Fruit fly (Drosophila melanogaster) whole organism, adult: ENCODE measurements around the gene Dif.

Experiments used
- CG11617 ChIP-seq: fragments of 200-800 bp; sonication (Bioruptor generic); optimal IDR thresholded peaks from 2 replicates; lab custom pipeline; 2017; ENCODE audit warnings: mild to moderate bottlenecking, missing biosample characterization, missing genetic modification reagents, missing genetic modification characterization
- CG12768 ChIP-seq: fragments of 200-800 bp; sonication (Bioruptor generic); optimal IDR thresholded peaks from 2 replicates; lab custom pipeline; 2017; ENCODE audit warnings: missing biosample characterization, missing genetic modification characterization, mild to moderate bottlenecking, moderate library complexity, missing genetic modification reagents
- CG14711 ChIP-seq: fragments of 200-800 bp; sonication (Bioruptor generic); optimal IDR thresholded peaks from 2 replicates; lab custom pipeline; 2018; ENCODE audit warnings: missing biosample characterization, mild to moderate bottlenecking, missing genetic modification characterization, moderate library complexity
- CG1620 ChIP-seq: fragments of 200-800 bp; sonication (Bioruptor generic); optimal IDR thresholded peaks from 2 replicates; lab custom pipeline; 2016; ENCODE audit warnings: missing biosample characterization, missing genetic modification characterization
- CG33017 ChIP-seq: fragments of 200-800 bp; sonication (Bioruptor generic); optimal IDR thresholded peaks from 2 replicates; lab custom pipeline; 2018; ENCODE audit warnings: missing biosample characterization, mild to moderate bottlenecking, missing genetic modification characterization, moderate library complexity
- CG5204 ChIP-seq: fragments of 200-800 bp; sonication (Bioruptor generic); optimal IDR thresholded peaks from 2 replicates; lab custom pipeline; 2016; ENCODE audit warnings: missing biosample characterization, missing genetic modification characterization
- CG7045 ChIP-seq: fragments of 200-800 bp; sonication (Bioruptor generic); optimal IDR thresholded peaks from 2 replicates; lab custom pipeline; 2017; ENCODE audit warnings: missing biosample characterization, mild to moderate bottlenecking, missing genetic modification characterization
- CG7101 ChIP-seq: fragments of 200-800 bp; sonication (Bioruptor generic); optimal IDR thresholded peaks from 2 replicates; lab custom pipeline; 2018; ENCODE audit warnings: missing biosample characterization, mild to moderate bottlenecking, missing genetic modification characterization, moderate library complexity
- Clk ChIP-seq: fragments of 200-800 bp; sonication (Bioruptor generic); optimal IDR thresholded peaks from 2 replicates; lab custom pipeline; 2017; ENCODE audit warnings: missing biosample characterization, missing genetic modification characterization
- Crg-1 ChIP-seq: fragments of 200-800 bp; sonication (Bioruptor generic); optimal IDR thresholded peaks from 2 replicates; lab custom pipeline; 2016; ENCODE audit warnings: missing biosample characterization, missing genetic modification characterization
- Hr96 ChIP-seq: fragments of 200-800 bp; sonication (Bioruptor generic); optimal IDR thresholded peaks from 2 replicates; lab custom pipeline; 2016; ENCODE audit warnings: missing biosample characterization, missing genetic modification characterization
- Mnt ChIP-seq: fragments of 200-800 bp; sonication (Bioruptor generic); optimal IDR thresholded peaks from 2 replicates; lab custom pipeline; 2016; ENCODE audit warnings: missing biosample characterization, mild to moderate bottlenecking, missing genetic modification characterization
- bab1 ChIP-seq: fragments of 200-800 bp; sonication (Bioruptor generic); optimal IDR thresholded peaks from 3 replicates; lab custom pipeline; 2019; ENCODE audit warnings: missing biosample characterization, mild to moderate bottlenecking, missing genetic modification characterization, moderate library complexity
- cic ChIP-seq: fragments of 200-800 bp; sonication (Bioruptor generic); optimal IDR thresholded peaks from 2 replicates; lab custom pipeline; 2017; ENCODE audit warnings: missing biosample characterization, mild to moderate bottlenecking, missing genetic modification characterization, moderate library complexity
- cnc ChIP-seq, 2 experiments: fragments of >200 bp; optimal IDR thresholded peaks; 2 replicates each; lab custom pipeline; 2017
- kay ChIP-seq: fragments of 200-800 bp; sonication (Bioruptor generic); peaks from one replicate; lab custom pipeline; 2016; ENCODE audit warnings: missing biosample characterization, missing genetic modification characterization, borderline replicate concordance
- ovo ChIP-seq: fragments of 200-800 bp; sonication (Bioruptor generic); optimal IDR thresholded peaks from 2 replicates; lab custom pipeline; 2016; ENCODE audit warnings: missing biosample characterization, missing genetic modification characterization
- pad ChIP-seq: fragments of 200-800 bp; sonication (Bioruptor generic); optimal IDR thresholded peaks from 3 replicates; lab custom pipeline; 2017; ENCODE audit warnings: missing biosample characterization, missing genetic modification characterization, mild to moderate bottlenecking, moderate library complexity, missing genetic modification reagents
- tj ChIP-seq: fragments of 200-800 bp; sonication (Bioruptor generic); optimal IDR thresholded peaks from 3 replicates; lab custom pipeline; 2017; ENCODE audit warnings: missing biosample characterization, mild to moderate bottlenecking, missing genetic modification characterization, moderate library complexity
- toe ChIP-seq: fragments of 200-800 bp; sonication (Bioruptor generic); optimal IDR thresholded peaks from 2 replicates; lab custom pipeline; 2016; ENCODE audit warnings: missing biosample characterization, missing genetic modification characterization

Gene Dif

dm6 chr2L:17452624-17453023 lies 19.7 kb upstream of the Dif start, which contains the start of gene CG5050:
Gene CG5050, plus strand, starts transcription at chr2L:17452924.
- no peak for TF ChIP-seq ovo (GFP tag; lab: Kevin White, UChicago)
- no peak for TF ChIP-seq CG5204 (GFP tag; lab: Kevin White, UChicago)
- TF ChIP-seq CG33017 (tag; lab: Kevin White, UChicago): no peak
- TF ChIP-seq pad (GFP tag; lab: Kevin White, UChicago): no peak
- TF ChIP-seq CG1620 (GFP tag; lab: Kevin White, UChicago): no peak
- no peak for TF ChIP-seq kay (GFP tag; lab: Kevin White, UChicago)
- TF ChIP-seq tj (GFP tag; lab: Kevin White, UChicago): no peak
- no peak for TF ChIP-seq Hr96 (GFP tag; lab: Kevin White, UChicago)
- no peak for TF ChIP-seq CG7045
- no peak for TF ChIP-seq bab1 (GFP tag; lab: Kevin White, UChicago)
- TF ChIP-seq Clk (GFP tag; lab: Kevin White, UChicago): no peak
- no peak for TF ChIP-seq CG14711 (tag; lab: Kevin White, UChicago)
- no peak for TF ChIP-seq cic
- TF ChIP-seq CG12768 (GFP tag; lab: Kevin White, UChicago): no peak
- TF ChIP-seq Crg-1 (GFP tag; lab: Kevin White, UChicago): no peak
- no peak for TF ChIP-seq CG7101 (tag; lab: Kevin White, UChicago)
- TF ChIP-seq CG11617: no peak
- TF ChIP-seq cnc (optimal IDR thresholded peaks at IDR 0.05; lab: Kevin White, UChicago): no peak
- no peak for TF ChIP-seq Mnt

DNA sequence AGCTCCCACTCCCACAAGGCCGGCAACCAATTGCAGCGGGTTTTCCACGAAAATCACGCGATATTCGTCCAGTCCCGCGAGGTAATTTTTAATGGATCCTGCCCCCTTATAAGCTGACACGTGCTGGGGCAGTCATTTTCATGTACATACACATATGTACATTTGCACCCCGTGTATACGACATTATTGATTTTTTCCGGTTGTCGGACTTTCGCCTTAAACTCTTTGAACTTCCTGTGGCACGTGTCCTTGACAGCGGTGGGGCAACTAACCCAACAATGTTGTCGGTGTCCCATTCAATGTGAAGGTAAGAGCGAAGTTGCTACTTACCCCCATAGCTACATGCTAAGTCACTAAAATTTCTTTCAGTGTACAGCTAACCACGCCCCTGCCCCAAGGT lies 19.1 kb upstream of the Dif start:
- TF ChIP-seq tj (GFP tag; lab: Kevin White, UChicago) (no peak), Clk (GFP tag; lab: Kevin White, UChicago) (no peak), CG11617 (no peak), CG14711 (tag; lab: Kevin White, UChicago) (no peak), Mnt (no peak), toe (GFP tag; lab: Kevin White, UChicago) (no peak), pad (GFP tag; lab: Kevin White, UChicago) (no peak), CG1620 (GFP tag; lab: Kevin White, UChicago) (no peak), cic (no peak), Hr96 (GFP tag; lab: Kevin White, UChicago) (no peak), ovo (GFP tag; lab: Kevin White, UChicago) (no peak), cnc (optimal IDR thresholded peaks at IDR 0.05; lab: Kevin White, UChicago) (no peak), CG7045 (no peak), CG7101 (tag; lab: Kevin White, UChicago) (no peak), bab1 (GFP tag; lab: Kevin White, UChicago) (no peak), CG33017 (tag; lab: Kevin White, UChicago) (no peak), CG12768 (GFP tag; lab: Kevin White, UChicago) (no peak), CG5204 (GFP tag; lab: Kevin White, UChicago) (no peak), kay (GFP tag; lab: Kevin White, UChicago) (no peak), Crg-1 (GFP tag; lab: Kevin White, UChicago) (no peak)

dm6 chr2L:17450505-17451415 lies 17.8 kb upstream of the Dif start:
- TF ChIP-seq CG1620 (GFP tag; lab: Kevin White, UChicago) (no peak), CG11617 (peak; percentile 75), Clk (GFP tag; lab: Kevin White, UChicago) (no peak), toe (GFP tag; lab: Kevin White, UChicago) (peak; percentile 33), Mnt (peak; percentile 19), cnc (optimal IDR thresholded peaks at IDR 0.05; lab: Kevin White, UChicago) (peak; percentile 85 to 87), pad (GFP tag; lab: Kevin White, UChicago) (peak; percentile 30), cic (peak; percentile 98), CG5204 (GFP tag; lab: Kevin White, UChicago) (peak; percentile 66), Crg-1 (GFP tag; lab: Kevin White, UChicago) (peak; percentile 55), Hr96 (GFP tag; lab: Kevin White, UChicago) (peak; percentile 35), CG7101 (tag; lab: Kevin White, UChicago) (peak; percentile 75), bab1 (GFP tag; lab: Kevin White, UChicago) (peak; percentile 40), CG7045 (peak; percentile 73), tj (GFP tag; lab: Kevin White, UChicago) (peak; percentile 21), ovo (GFP tag; lab: Kevin White, UChicago) (no peak), CG33017 (tag; lab: Kevin White, UChicago) (peak; percentile 64), CG12768 (GFP tag; lab: Kevin White, UChicago) (peak; percentile 51), CG14711 (tag; lab: Kevin White, UChicago) (peak; percentile 68), kay (GFP tag; lab: Kevin White, UChicago) (peak; percentile 99)

- TF ChIP-seq CG11617 (peak; percentile 41), CG5204 (GFP tag; lab: Kevin White, UChicago) (no peak), tj (GFP tag; lab: Kevin White, UChicago) (peak; percentile 16), kay (GFP tag; lab: Kevin White, UChicago) (peak; percentile 86), Mnt (peak; percentile 26), cic (no peak), ovo (GFP tag; lab: Kevin White, UChicago) (peak; percentile 56), Clk (GFP tag; lab: Kevin White, UChicago) (no peak), CG33017 (tag; lab: Kevin White, UChicago) (peak; percentile 3), CG1620 (GFP tag; lab: Kevin White, UChicago) (no peak), CG7101 (tag; lab: Kevin White, UChicago) (no peak), CG12768 (GFP tag; lab: Kevin White, UChicago) (peak; percentile 1)
These were observed 16.9 kb upstream of the Dif start, which contains the start of gene dl for dm6 chr2L:17449608-17450504. Gene dl, minus strand, starts transcription at chr2L:17450364.
